Worm (Caenorhabditis elegans): ENCODE measurements around the gene C17E7.4.

DNA sequence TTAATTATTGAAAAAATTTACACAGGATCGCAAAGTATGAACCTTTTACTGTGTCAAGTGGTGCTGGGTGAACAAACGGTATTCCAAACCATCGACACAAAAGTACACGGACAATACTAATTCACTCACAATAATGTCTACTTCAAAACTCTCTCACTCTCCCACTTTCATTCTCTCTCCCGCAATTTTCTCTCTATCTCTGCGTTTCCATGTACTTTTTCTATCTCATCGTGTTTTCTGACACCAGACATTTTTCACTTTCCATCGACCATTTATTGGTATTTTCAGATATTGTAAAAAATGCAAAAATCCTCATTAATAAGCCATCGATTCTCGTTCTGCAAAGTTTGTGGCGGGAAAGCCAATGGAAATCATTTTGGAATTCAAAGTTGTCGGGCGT lies 13.2 kb downstream of the C17E7.4 start, which contains the start of gene nhr-156:
- TF ChIP-seq lin-11 (tag; optimal IDR thresholded peaks at IDR 0.05), result no peak
- no peak for TF ChIP-seq lin-39 (tag; optimal IDR thresholded peaks at IDR 0.05)
- no peak for TF ChIP-seq elt-3 (tag; optimal IDR thresholded peaks at IDR 0.05)
- TF ChIP-seq Y55F3AM.14 (GFP tag; optimal IDR thresholded peaks at IDR 0.05), result no peak
- TF ChIP-seq zag-1 (tag; optimal IDR thresholded peaks at IDR 0.05), result no peak

Measured in whole organism, L2 larva.